Fruit fly (Drosophila melanogaster): Measurements from ENCODE around the gene CG31524.
A peak's percentile ranks its signal among the peaks of the same experiment; 100 is the strongest.

Gene CG31524

DNA sequence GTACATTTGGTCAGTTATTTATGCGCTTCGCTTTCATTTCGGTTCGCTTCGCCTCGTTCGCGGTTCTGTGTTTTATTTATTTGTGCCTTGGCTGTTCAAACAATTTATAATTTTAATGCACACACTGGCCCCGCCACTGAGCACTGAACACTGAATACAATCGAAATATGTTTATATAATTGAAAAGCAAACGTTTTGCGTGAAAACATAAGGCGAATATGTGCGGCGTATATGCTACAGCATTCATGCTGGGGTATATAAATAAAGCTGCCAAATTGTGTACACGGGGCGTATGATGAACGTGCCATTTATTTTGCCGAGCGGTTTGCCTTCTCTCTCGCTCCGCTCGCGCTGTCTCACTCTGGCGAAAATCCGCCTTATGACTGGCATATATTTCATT lies 22.8 kb upstream of the CG31524 start:
- TF ChIP-seq Sp1 (GFP tag; optimal IDR thresholded peaks at IDR 0.05) (no peak), Jra (GFP tag; optimal IDR thresholded peaks at IDR 0.05) (no peak), Hnf4 (GFP tag; optimal IDR thresholded peaks at IDR 0.05) (no peak), foxo (GFP tag; optimal IDR thresholded peaks at IDR 0.05) (no peak), CG9705 (GFP tag; optimal IDR thresholded peaks at IDR 0.05) (no peak)

DNA sequence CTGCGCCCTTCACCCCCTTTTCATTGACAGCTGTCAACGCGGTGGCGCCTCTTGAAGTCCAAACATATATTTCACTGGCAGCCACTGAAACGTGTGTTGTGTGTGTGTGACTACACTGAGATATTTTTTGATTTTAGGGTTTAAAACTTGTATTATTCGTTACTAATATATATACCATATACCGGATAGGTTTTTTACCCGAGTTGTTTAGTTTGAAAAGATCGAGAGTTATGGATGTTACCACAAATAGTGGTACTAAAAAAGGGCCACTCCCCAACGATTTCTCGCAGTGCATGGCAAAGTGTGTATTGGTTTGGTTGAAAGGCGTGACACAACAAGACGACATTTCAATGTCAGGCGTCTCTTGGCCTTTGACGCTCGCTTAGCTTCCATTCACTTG lies 22.3 kb upstream of the CG31524 start:
- TF ChIP-seq foxo (GFP tag; optimal IDR thresholded peaks at IDR 0.05) (no peak), h (GFP tag; optimal IDR thresholded peaks at IDR 0.05) (no peak), Sp1 (GFP tag; optimal IDR thresholded peaks at IDR 0.05) (no peak), Mio (GFP tag; optimal IDR thresholded peaks at IDR 0.05) (no peak), brk (GFP tag; optimal IDR thresholded peaks at IDR 0.05) (no peak), Abd-B (GFP tag; optimal IDR thresholded peaks at IDR 0.05) (no peak), GATAd (GFP tag; optimal IDR thresholded peaks at IDR 0.05) (no peak), N (GFP tag; optimal IDR thresholded peaks at IDR 0.05) (no peak), Dif (GFP tag; optimal IDR thresholded peaks at IDR 0.05; ENCODE audit: partially characterized antibody) (no peak), CrebA (GFP tag; optimal IDR thresholded peaks at IDR 0.05; ENCODE audit: borderline replicate concordance) (no peak), CG32264 (GFP tag; optimal IDR thresholded peaks at IDR 0.05) (no peak), jim (GFP tag; optimal IDR thresholded peaks at IDR 0.05) (no peak), Hr78 (GFP tag; optimal IDR thresholded peaks at IDR 0.05) (no peak)

DNA sequence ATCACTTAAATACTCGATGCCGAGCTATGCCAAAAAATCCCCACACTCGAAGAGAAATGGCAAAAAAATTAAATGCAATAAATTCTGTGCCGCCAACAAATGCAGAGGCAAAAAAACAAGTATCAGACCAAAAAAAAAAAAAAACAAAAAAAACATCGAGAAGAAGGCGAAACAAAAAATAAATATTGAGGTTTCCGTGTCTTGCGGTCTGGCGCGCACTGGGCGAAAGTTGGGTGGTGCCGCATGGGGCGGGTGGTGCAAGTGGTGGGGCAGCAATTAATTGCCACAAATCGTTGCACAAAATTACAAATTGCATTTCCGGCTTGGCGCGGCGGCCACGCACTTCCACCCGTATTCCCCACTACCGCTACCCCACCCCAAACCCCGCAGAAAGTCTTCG lies 20.3 kb upstream of the CG31524 start:
- no peak for TF ChIP-seq rgr (GFP tag; optimal IDR thresholded peaks at IDR 0.05)
- no peak for TF ChIP-seq Rel (GFP tag; optimal IDR thresholded peaks at IDR 0.05)
- peak; percentile 28 for TF ChIP-seq Rel (tag; optimal IDR thresholded peaks at IDR 0.05)

dm6 chr3R:30531989-30532653 lies 18.0 kb upstream of the CG31524 start, which contains the start of gene tmod:
Gene tmod (plus strand): TSS chr3R:30532607.
- no peak for TF ChIP-seq Myc (optimal IDR thresholded peaks at IDR 0.05)
- peak; percentile 55 for TF ChIP-seq h (GFP tag; optimal IDR thresholded peaks at IDR 0.05)
- TF ChIP-seq br (GFP tag; optimal IDR thresholded peaks at IDR 0.05): peak; percentile 5
- peak; percentile 56 for TF ChIP-seq Dif (GFP tag; optimal IDR thresholded peaks at IDR 0.05; ENCODE audit: partially characterized antibody)
- peak; percentile 10 for TF ChIP-seq fru (GFP tag; optimal IDR thresholded peaks at IDR 0.05)
- peak in 1 of 2 experiments; percentile 38 for TF ChIP-seq dl (GFP tag; optimal IDR thresholded peaks at IDR 0.05; ENCODE audit: insufficient read depth in 1 of 2, partially characterized antibody in 2 of 2)
- peak; percentile 28 for TF ChIP-seq HLH106 (tag; optimal IDR thresholded peaks at IDR 0.05)
- peak; percentile 4 for TF ChIP-seq OdsH (GFP tag; optimal IDR thresholded peaks at IDR 0.05)
- TF ChIP-seq ey (GFP tag; optimal IDR thresholded peaks at IDR 0.05): peak; percentile 24
- peak in 1 of 2 experiments; percentile 17 for TF ChIP-seq foxo (GFP tag; optimal IDR thresholded peaks at IDR 0.05)
- no peak for TF ChIP-seq woc (GFP tag; optimal IDR thresholded peaks at IDR 0.05)

dm6 chr3R:30531129-30531708 lies 17.1 kb upstream of the CG31524 start:
- TF ChIP-seq rgr (GFP tag; optimal IDR thresholded peaks at IDR 0.05): no peak
- TF ChIP-seq Dif (GFP tag; optimal IDR thresholded peaks at IDR 0.05; ENCODE audit: partially characterized antibody): no peak
- TF ChIP-seq sage (GFP tag; optimal IDR thresholded peaks at IDR 0.05): no peak
- no peak for TF ChIP-seq Vsx2 (GFP tag; optimal IDR thresholded peaks at IDR 0.05; ENCODE audit: partially characterized antibody)
- no peak for TF ChIP-seq jim (GFP tag; optimal IDR thresholded peaks at IDR 0.05)
- no peak for TF ChIP-seq dl (GFP tag; optimal IDR thresholded peaks at IDR 0.05; ENCODE audit: insufficient read depth in 1 of 2, partially characterized antibody in 2 of 2)
- no peak for TF ChIP-seq CrebA (GFP tag; optimal IDR thresholded peaks at IDR 0.05; ENCODE audit: borderline replicate concordance)
- TF ChIP-seq Myc (optimal IDR thresholded peaks at IDR 0.05): no peak
- no peak for TF ChIP-seq Hr78 (GFP tag; optimal IDR thresholded peaks at IDR 0.05)
- no peak for TF ChIP-seq foxo (GFP tag; optimal IDR thresholded peaks at IDR 0.05)
- TF ChIP-seq dmrt93B (GFP tag; optimal IDR thresholded peaks at IDR 0.05): no peak
- no peak for TF ChIP-seq br (GFP tag; optimal IDR thresholded peaks at IDR 0.05)
- TF ChIP-seq lola (GFP tag; optimal IDR thresholded peaks at IDR 0.05): no peak
- no peak for TF ChIP-seq brk (GFP tag; optimal IDR thresholded peaks at IDR 0.05)
- TF ChIP-seq pan (optimal IDR thresholded peaks at IDR 0.05): no peak
- TF ChIP-seq CG32264 (GFP tag; optimal IDR thresholded peaks at IDR 0.05): no peak
- TF ChIP-seq Mio (GFP tag; optimal IDR thresholded peaks at IDR 0.05): no peak

Data from whole organism, wandering third instar larva.